Worm (Caenorhabditis elegans) whole organism, L1 larva: ENCODE data around the gene K10D2.8.
A peak's percentile ranks its signal among the peaks of the same experiment; 100 is the strongest.

Experiments
- C04F5.9 ChIP-seq: sonication (generic microtip); optimal IDR thresholded peaks from 2 replicates; lab custom pipeline; 2016; ENCODE audit warnings: missing genetic modification characterization, missing compliant biosample characterization
- Y116A8C.19 ChIP-seq: sonication (generic microtip); optimal IDR thresholded peaks from 2 replicates; lab custom pipeline; 2016; ENCODE audit warnings: missing compliant biosample characterization, missing genetic modification characterization, borderline replicate concordance
- alr-1 ChIP-seq: fragments of 200-800 bp; sonication (Bioruptor generic); optimal IDR thresholded peaks from 2 replicates; lab custom pipeline; 2018; ENCODE audit warnings: borderline replicate concordance, mild to moderate bottlenecking, missing genetic modification characterization, missing compliant biosample characterization
- aly-2 ChIP-seq: fragments of 150-350 bp; optimal IDR thresholded peaks from 2 replicates; lab custom pipeline; 2014; ENCODE audit warnings: missing biosample characterization, missing genetic modification characterization
- ama-1 ChIP-seq: fragments of 150-350 bp; optimal IDR thresholded peaks from 2 replicates; lab custom pipeline; 2014
- blmp-1 ChIP-seq: fragments of 150-350 bp; optimal IDR thresholded peaks from 2 replicates; lab custom pipeline; 2014; ENCODE audit warnings: missing biosample characterization, missing genetic modification characterization
- ceh-8 ChIP-seq: fragments of 200-800 bp; sonication (Bioruptor generic); optimal IDR thresholded peaks from 2 replicates; lab custom pipeline; 2018; ENCODE audit warnings: mild to moderate bottlenecking, missing genetic modification characterization, moderate library complexity, missing compliant biosample characterization
- ceh-82 ChIP-seq, 3 experiments: fragments of 150-350 bp in 1 of 3; sonication (generic microtip) in 2 of 3; optimal IDR thresholded peaks; 2 replicates each; lab custom pipeline; 2014 to 2017; ENCODE audit warnings: missing biosample characterization in 3 of 3, missing genetic modification characterization in 3 of 3
- ces-1 ChIP-seq: fragments of 150-350 bp; optimal IDR thresholded peaks from 2 replicates; lab custom pipeline; 2014; ENCODE audit warnings: missing biosample characterization, missing genetic modification reagents, missing genetic modification characterization
- dpl-1 ChIP-seq, 3 experiments: fragments of 150-350 bp in 2 of 3; sonication (generic microtip) in 1 of 3; optimal IDR thresholded peaks; 2 replicates each; lab custom pipeline; 2014 to 2017; ENCODE audit warnings: missing biosample characterization in 3 of 3, missing genetic modification characterization in 3 of 3, missing genetic modification reagents in 3 of 3
- dsc-1 ChIP-seq: sonication (generic microtip); optimal IDR thresholded peaks from 2 replicates; lab custom pipeline; 2016; ENCODE audit warnings: mild to moderate bottlenecking, missing genetic modification characterization, missing compliant biosample characterization
- efl-1 ChIP-seq, 4 experiments: fragments of 150-350 bp; optimal IDR thresholded peaks in 3 of 4; peaks in 1 of 4; 1 replicate in 1 of 4; 2 replicates in 3 of 4; lab custom pipeline; 2014; ENCODE audit warnings: missing biosample characterization in 2 of 4, missing genetic modification characterization in 2 of 4, missing genetic modification reagents in 2 of 4
- elt-2 ChIP-seq: sonication (generic microtip); optimal IDR thresholded peaks from 2 replicates; lab custom pipeline; 2016; ENCODE audit warnings: missing genetic modification characterization, mild to moderate bottlenecking, inconsistent platforms, missing compliant biosample characterization, missing genetic modification reagents
- elt-3 ChIP-seq, 6 experiments: fragments of 150-350 bp in 1 of 6; sonication (generic microtip); optimal IDR thresholded peaks; 2 replicates each; lab custom pipeline; 2017 to 2018; ENCODE audit warnings: missing biosample characterization in 6 of 6, missing genetic modification characterization in 6 of 6, inconsistent platforms in 1 of 6
- ets-5 ChIP-seq: fragments of 200-800 bp; sonication (Bioruptor generic); IDR thresholded peaks from 2 replicates; pipeline ENCODE4 v1.3.6; 2022; ENCODE audit warnings: missing genetic modification characterization, missing compliant biosample characterization
- fos-1 ChIP-seq: fragments of 150-350 bp; optimal IDR thresholded peaks from 2 replicates; lab custom pipeline; 2014; ENCODE audit warnings: missing biosample characterization, missing genetic modification characterization
- hlh-4 ChIP-seq: sonication (generic microtip); optimal IDR thresholded peaks from 2 replicates; lab custom pipeline; 2016; ENCODE audit warnings: mild to moderate bottlenecking, missing genetic modification characterization, missing compliant biosample characterization
- isw-1 ChIP-seq: fragments of 200-800 bp; sonication (Bioruptor generic); IDR thresholded peaks from 2 replicates; pipeline ENCODE4 v1.3.6; 2022; ENCODE audit warnings: missing genetic modification characterization, missing compliant biosample characterization
- lin-14 ChIP-seq: fragments of 200-800 bp; sonication (Bioruptor generic); optimal IDR thresholded peaks from 2 replicates; lab custom pipeline; 2018; ENCODE audit warnings: mild to moderate bottlenecking, missing genetic modification characterization, moderate library complexity, missing compliant biosample characterization
- lin-15B ChIP-seq: fragments of 150-350 bp; sonication (generic microtip); optimal IDR thresholded peaks from 3 replicates; lab custom pipeline; 2014; ENCODE audit warnings: missing biosample characterization, missing genetic modification characterization
- lin-35 ChIP-seq, 2 experiments: fragments of 150-350 bp; optimal IDR thresholded peaks; 2 replicates each; lab custom pipeline; 2014; ENCODE audit warnings: missing biosample characterization in 2 of 2, missing genetic modification characterization in 2 of 2, missing genetic modification reagents in 2 of 2
- lir-3 ChIP-seq: sonication (generic microtip); optimal IDR thresholded peaks from 2 replicates; lab custom pipeline; 2016; ENCODE audit warnings: mild to moderate bottlenecking, missing genetic modification characterization, moderate library complexity, missing compliant biosample characterization; ENCODE audit not compliant: poor library complexity
- lsy-2 ChIP-seq, 2 experiments: fragments of 150-350 bp; optimal IDR thresholded peaks; 2 replicates each; lab custom pipeline; 2014; ENCODE audit warnings: missing biosample characterization in 2 of 2, missing genetic modification characterization in 2 of 2
- mab-9 ChIP-seq: fragments of 200-800 bp; sonication (Bioruptor generic); IDR thresholded peaks from 2 replicates; pipeline ENCODE4 v1.3.6; 2022; ENCODE audit warnings: missing genetic modification reagents, missing genetic modification characterization, missing compliant biosample characterization
- mdl-1 ChIP-seq, 2 experiments: fragments of 150-350 bp; optimal IDR thresholded peaks; 2 replicates each; lab custom pipeline; 2014 to 2017; ENCODE audit warnings: missing biosample characterization in 2 of 2, missing genetic modification characterization in 2 of 2, inconsistent platforms in 1 of 2
- mep-1 ChIP-seq: fragments of 150-350 bp; optimal IDR thresholded peaks from 2 replicates; lab custom pipeline; 2014; ENCODE audit warnings: missing biosample characterization, missing genetic modification characterization
- nhr-12 ChIP-seq: sonication (generic microtip); optimal IDR thresholded peaks from 2 replicates; lab custom pipeline; 2017; ENCODE audit warnings: missing biosample characterization, missing genetic modification characterization
- nhr-20 ChIP-seq: sonication (generic microtip); optimal IDR thresholded peaks from 2 replicates; lab custom pipeline; 2016; ENCODE audit warnings: mild to moderate bottlenecking, missing genetic modification characterization, missing compliant biosample characterization
- nhr-28 ChIP-seq: fragments of 150-350 bp; optimal IDR thresholded peaks from 2 replicates; lab custom pipeline; 2014; ENCODE audit warnings: missing biosample characterization, missing genetic modification characterization
- nhr-71 ChIP-seq: sonication (generic microtip); optimal IDR thresholded peaks from 2 replicates; lab custom pipeline; 2016; ENCODE audit warnings: mild to moderate bottlenecking, missing genetic modification characterization, moderate library complexity, missing compliant biosample characterization
- nhr-85 ChIP-seq: sonication (generic microtip); peaks from one replicate; lab custom pipeline; 2016; ENCODE audit warnings: missing genetic modification characterization, inconsistent platforms, missing compliant biosample characterization
- nhr-90 ChIP-seq: sonication (generic microtip); optimal IDR thresholded peaks from 2 replicates; lab custom pipeline; 2016; ENCODE audit warnings: mild to moderate bottlenecking, missing genetic modification characterization, missing compliant biosample characterization; ENCODE audit not compliant: poor library complexity
- pax-3 ChIP-seq: fragments of 200-800 bp; sonication (Bioruptor generic); optimal IDR thresholded peaks from 2 replicates; lab custom pipeline; 2018; ENCODE audit warnings: mild to moderate bottlenecking, missing genetic modification characterization, moderate library complexity, missing compliant biosample characterization
- skn-1 ChIP-seq: fragments of 150-350 bp; optimal IDR thresholded peaks from 2 replicates; lab custom pipeline; 2014; ENCODE audit warnings: missing biosample characterization, missing genetic modification characterization
- snu-23 ChIP-seq: sonication (generic microtip); optimal IDR thresholded peaks from 2 replicates; lab custom pipeline; 2016; ENCODE audit warnings: missing genetic modification characterization, missing compliant biosample characterization
- tbx-2 ChIP-seq: sonication (generic microtip); optimal IDR thresholded peaks from 2 replicates; lab custom pipeline; 2016; ENCODE audit warnings: missing genetic modification characterization, missing compliant biosample characterization
- unc-62 ChIP-seq: fragments of 150-350 bp; optimal IDR thresholded peaks from 2 replicates; lab custom pipeline; 2014; ENCODE audit warnings: missing biosample characterization, missing genetic modification reagents, missing genetic modification characterization
- unc-86 ChIP-seq: sonication (generic microtip); optimal IDR thresholded peaks from 2 replicates; lab custom pipeline; 2016; ENCODE audit warnings: missing genetic modification characterization, missing compliant biosample characterization
- vab-15 ChIP-seq: sonication (generic microtip); optimal IDR thresholded peaks from 2 replicates; lab custom pipeline; 2017; ENCODE audit warnings: missing genotype, mild to moderate bottlenecking, missing genetic modification characterization, missing compliant biosample characterization
- ztf-11 ChIP-seq, 2 experiments: sonication (generic microtip); optimal IDR thresholded peaks; 2 replicates each; lab custom pipeline; 2016 to 2017; ENCODE audit warnings: missing genetic modification characterization in 2 of 2, missing biosample characterization in 1 of 2, missing compliant biosample characterization in 1 of 2
- ztf-4 ChIP-seq: fragments of 150-350 bp; optimal IDR thresholded peaks from 2 replicates; lab custom pipeline; 2014; ENCODE audit warnings: missing biosample characterization, missing genetic modification characterization

Gene K10D2.8

ce11 chrIII:5162820-5163631 lies 25.5 kb upstream of the K10D2.8 start, which contains the start of gene gars-1 (continued):
- TF ChIP-seq isw-1 (GFP tag; lab: Robert Waterston, UW) (no peak), skn-1 (tag; lab: Kevin White, UChicago) (peak; percentile 66), ceh-8 (no peak), efl-1 (optimal IDR thresholded peaks at IDR 0.05; lab: Kevin White, UChicago) (peak; percentile 32), efl-1 (GFP tag; optimal IDR thresholded peaks at IDR 0.05 in 1 of 2; lab: Kevin White, UChicago) (peak; percentile 40 to 80), ets-5 (no peak), lin-15B (tag; lab: Kevin White, UChicago) (peak; percentile 9), ces-1 (no peak), mep-1 (peak; percentile 7), hlh-4 (tag; lab: Kevin White, UChicago) (no peak), lin-35 (GFP tag; optimal IDR thresholded peaks at IDR 0.05; lab: Kevin White, UChicago) (peak in 1 of 2 experiments; percentile 37)

ce11 chrIII:5165211-5165610 lies 23.3 kb upstream of the K10D2.8 start, which contains the start of gene T10F2.2:
Gene T10F2.2, minus strand, starts transcription at chrIII:5165311.
- no peak for TF ChIP-seq fos-1 (tag; lab: Kevin White, UChicago)
- no peak for TF ChIP-seq pax-3
- no peak for TF ChIP-seq ztf-11 (tag; optimal IDR thresholded peaks at IDR 0.05; lab: Kevin White, UChicago)
- TF ChIP-seq Y116A8C.19, result no peak
- TF ChIP-seq unc-62 (GFP tag; lab: Kevin White, UChicago), result no peak
- no peak for TF ChIP-seq elt-2
- TF ChIP-seq vab-15, result no peak
- TF ChIP-seq isw-1 (GFP tag; lab: Robert Waterston, UW), result no peak
- TF ChIP-seq elt-3 (tag; optimal IDR thresholded peaks at IDR 0.05; lab: Kevin White, UChicago), result no peak
- no peak for TF ChIP-seq lsy-2 (tag; optimal IDR thresholded peaks at IDR 0.05; lab: Kevin White, UChicago)
- TF ChIP-seq lin-14 (GFP tag; lab: Kevin White, UChicago), result no peak
- no peak for TF ChIP-seq snu-23 (GFP tag; lab: Kevin White, UChicago)
- TF ChIP-seq C04F5.9 (tag; lab: Kevin White, UChicago), result no peak
- TF ChIP-seq ama-1 (lab: Kevin White, UChicago), result no peak
- TF ChIP-seq aly-2 (tag; lab: Kevin White, UChicago), result no peak
- no peak for TF ChIP-seq nhr-28 (tag; lab: Kevin White, UChicago)
- TF ChIP-seq, all 84 proteins: peak for 0

- no peak for TF ChIP-seq ama-1 (lab: Kevin White, UChicago)
- TF ChIP-seq tbx-2 (tag; lab: Kevin White, UChicago), result peak; percentile 24
- peak; percentile 66 for TF ChIP-seq nhr-85 (tag; lab: Kevin White, UChicago)
- TF ChIP-seq nhr-20 (tag; lab: Kevin White, UChicago), result peak; percentile 44
- peak in 1 of 3 experiments; percentile 15 for TF ChIP-seq dpl-1 (GFP tag; optimal IDR thresholded peaks at IDR 0.05; lab: Kevin White, UChicago)
- no peak for TF ChIP-seq nhr-90 (tag; lab: Kevin White, UChicago)
- TF ChIP-seq nhr-71 (tag; lab: Kevin White, UChicago), result peak; percentile 15
- peak in 1 of 6 experiments; percentile 50 for TF ChIP-seq elt-3 (tag; optimal IDR thresholded peaks at IDR 0.05; lab: Kevin White, UChicago)
- TF ChIP-seq snu-23 (GFP tag; lab: Kevin White, UChicago), result peak; percentile 42
- peak; percentile 81 for TF ChIP-seq blmp-1 (tag; lab: Kevin White, UChicago)
- no peak for TF ChIP-seq aly-2 (tag; lab: Kevin White, UChicago)
Measured at ce11 chrIII:5165745-5166144, 22.8 kb upstream of the K10D2.8 start.

- no peak for TF ChIP-seq ceh-82 (tag; optimal IDR thresholded peaks at IDR 0.05; lab: Kevin White, UChicago)
- TF ChIP-seq ztf-4 (tag; lab: Kevin White, UChicago), result no peak
- TF ChIP-seq dsc-1, result no peak
- no peak for TF ChIP-seq lir-3 (tag; lab: Kevin White, UChicago)
- no peak for TF ChIP-seq blmp-1 (tag; lab: Kevin White, UChicago)
- TF ChIP-seq fos-1 (tag; lab: Kevin White, UChicago), result no peak
- TF ChIP-seq ets-5, result no peak
- no peak for TF ChIP-seq unc-86 (tag; lab: Kevin White, UChicago)
- TF ChIP-seq mab-9 (GFP tag; lab: Robert Waterston, UW), result no peak
- no peak for TF ChIP-seq hlh-4 (tag; lab: Kevin White, UChicago)
- no peak for TF ChIP-seq nhr-12 (tag; lab: Kevin White, UChicago)
- TF ChIP-seq nhr-71 (tag; lab: Kevin White, UChicago), result no peak
- no peak for TF ChIP-seq lin-35 (GFP tag; optimal IDR thresholded peaks at IDR 0.05; lab: Kevin White, UChicago)
- TF ChIP-seq mdl-1 (tag; optimal IDR thresholded peaks at IDR 0.05; lab: Kevin White, UChicago), result no peak
- no peak for TF ChIP-seq alr-1 (tag; lab: Kevin White, UChicago)
Measured at ce11 chrIII:5169699-5170098, 18.8 kb upstream of the K10D2.8 start, which contains the start of gene ulp-1. Gene ulp-1, minus strand, starts transcription at chrIII:5169799.
